Worm (Caenorhabditis elegans) whole organism, late embryonic: ENCODE measurements around the gene cyp-33E2.

Experiments used
- ceh-14 ChIP-seq: sonication (generic microtip); optimal IDR thresholded peaks from 2 replicates; lab custom pipeline; 2016; ENCODE audit warnings: missing genotype, missing genetic modification characterization, missing compliant biosample characterization
- ceh-48 ChIP-seq: sonication (generic microtip); optimal IDR thresholded peaks from 2 replicates; lab custom pipeline; 2016; ENCODE audit warnings: missing genetic modification characterization, inconsistent platforms, missing compliant biosample characterization
- madf-2 ChIP-seq: sonication (generic microtip); optimal IDR thresholded peaks from 2 replicates; lab custom pipeline; 2017; ENCODE audit warnings: missing genetic modification characterization, missing compliant biosample characterization
- nhr-11 ChIP-seq: fragments of 150-350 bp; optimal IDR thresholded peaks from 2 replicates; lab custom pipeline; 2014; ENCODE audit warnings: missing biosample characterization, missing genetic modification characterization
- pag-3 ChIP-seq: sonication (generic microtip); optimal IDR thresholded peaks from 2 replicates; lab custom pipeline; 2016; ENCODE audit warnings: missing compliant biosample characterization, missing genetic modification characterization, borderline replicate concordance
- pha-4 ChIP-seq: fragments of 150-350 bp; optimal IDR thresholded peaks from 2 replicates; lab custom pipeline; 2018; ENCODE audit warnings: missing biosample characterization, missing genetic modification reagents, missing genetic modification characterization
- ref-2 ChIP-seq: sonication (generic microtip); optimal IDR thresholded peaks from 2 replicates; lab custom pipeline; 2016; ENCODE audit warnings: missing genetic modification characterization, missing compliant biosample characterization
- tbx-2 ChIP-seq: sonication (generic microtip); optimal IDR thresholded peaks from 2 replicates; lab custom pipeline; 2016; ENCODE audit warnings: missing genetic modification characterization, missing compliant biosample characterization

DNA sequence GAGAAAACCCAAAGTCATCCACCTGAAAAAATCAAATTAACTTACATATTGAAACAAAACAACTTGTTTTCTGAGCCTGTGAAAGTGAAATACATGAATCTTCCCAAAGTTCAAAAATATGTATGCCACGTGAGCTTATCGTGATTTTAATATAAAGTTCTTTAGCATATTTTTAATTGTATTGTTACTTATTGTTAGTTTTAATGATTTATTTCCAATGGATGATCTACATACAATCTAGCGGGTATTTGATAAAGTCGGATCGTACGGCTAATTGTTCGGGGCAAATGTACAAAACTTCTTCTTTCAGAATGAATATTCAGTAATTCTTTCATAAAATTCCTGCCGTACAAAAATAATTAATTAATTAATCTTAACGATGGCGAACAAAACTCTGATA lies 41.9 kb upstream of the cyp-33E2 start, which contains the start of gene Y59H11AM.4:
- no peak for TF ChIP-seq madf-2
- TF ChIP-seq tbx-2 (tag; lab: Kevin White, UChicago): no peak
- TF ChIP-seq ceh-14 (tag; lab: Kevin White, UChicago): no peak
- TF ChIP-seq nhr-11 (tag; lab: Kevin White, UChicago): no peak
- TF ChIP-seq ceh-48: no peak
- no peak for TF ChIP-seq pha-4 (tag; lab: Kevin White, UChicago)
- no peak for TF ChIP-seq ref-2 (tag; lab: Kevin White, UChicago)
- no peak for TF ChIP-seq pag-3
